Worm (Caenorhabditis elegans): ENCODE results near the gene ceh-7.

Gene ceh-7

DNA sequence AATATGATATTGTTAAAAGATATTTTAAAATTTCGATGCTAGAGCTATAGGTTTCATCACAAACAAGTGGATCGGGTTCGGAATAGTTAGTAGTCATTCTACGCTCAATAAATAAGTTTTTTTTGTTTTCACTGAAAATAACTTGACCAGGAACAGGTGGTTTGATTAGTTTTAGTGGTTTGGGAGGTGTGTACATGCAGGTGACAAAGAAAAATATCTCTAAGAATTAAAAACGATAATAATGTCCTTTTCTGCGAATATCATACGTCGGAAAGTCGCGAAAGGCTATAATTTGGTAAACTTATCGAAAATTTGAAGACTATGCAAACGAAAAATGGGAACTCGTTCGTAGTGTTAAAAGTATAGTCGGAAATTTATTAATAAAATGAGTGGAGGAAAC lies 6.7 kb upstream of the ceh-7 start, which contains the start of gene srg-15:
Gene srg-15 (minus strand): TSS at position 101 of the 400 bp plus-strand sequence.
- TF ChIP-seq nhr-71 (tag; optimal IDR thresholded peaks at IDR 0.05) (peak; percentile 26), lin-35 (GFP tag; optimal IDR thresholded peaks at IDR 0.05) (no peak), rnt-1 (tag; optimal IDR thresholded peaks at IDR 0.05) (no peak), ces-1 (GFP tag; optimal IDR thresholded peaks at IDR 0.05) (no peak), unc-86 (tag; optimal IDR thresholded peaks at IDR 0.05) (no peak), fkh-8 (tag; optimal IDR thresholded peaks at IDR 0.05) (peak; percentile 56), nhr-47 (tag; optimal IDR thresholded peaks at IDR 0.05) (peak; percentile 25)

DNA sequence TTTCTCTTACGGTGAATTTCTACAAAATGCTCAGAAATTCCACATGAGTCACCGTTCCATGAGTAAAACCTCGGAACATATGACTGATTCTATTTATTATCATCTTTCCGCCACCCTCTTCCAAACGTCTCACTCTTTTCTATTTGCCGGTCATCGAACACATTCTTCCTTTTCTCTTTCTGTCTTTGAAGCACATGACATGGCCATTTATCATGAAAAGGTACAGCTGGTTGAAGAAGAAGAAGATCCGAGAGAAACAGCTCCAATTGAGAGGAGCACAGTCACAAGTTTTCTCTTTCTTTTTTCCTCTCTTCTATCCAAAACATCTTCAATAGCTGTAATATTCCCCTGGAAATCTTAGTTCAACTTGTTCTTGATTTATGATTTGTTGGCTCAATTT lies 3.4 kb upstream of the ceh-7 start, which contains the start of gene cup-16:
Gene cup-16 (plus strand): TSS at position 132 of the 400 bp plus-strand sequence.
- no peak for TF ChIP-seq C34B4.2 (tag; optimal IDR thresholded peaks at IDR 0.05)
- no peak for TF ChIP-seq fkh-10 (GFP tag; optimal IDR thresholded peaks at IDR 0.05)
- no peak for TF ChIP-seq nhr-28 (tag; optimal IDR thresholded peaks at IDR 0.05)
- no peak for TF ChIP-seq sptf-1 (tag; optimal IDR thresholded peaks at IDR 0.05)
- TF ChIP-seq nhr-71 (tag; optimal IDR thresholded peaks at IDR 0.05): peak; percentile 79
- TF ChIP-seq efl-3 (GFP tag; optimal IDR thresholded peaks at IDR 0.05): no peak
- no peak for TF ChIP-seq ceh-63 (GFP tag; optimal IDR thresholded peaks at IDR 0.05)
- TF ChIP-seq lsy-2 (tag; optimal IDR thresholded peaks at IDR 0.05): peak; percentile 20 to 50
- no peak for TF ChIP-seq unc-98 (GFP tag; IDR thresholded peaks at IDR 0.05)
- TF ChIP-seq lin-39 (tag; optimal IDR thresholded peaks at IDR 0.05): peak; percentile 65
- no peak for TF ChIP-seq hpl-2 (GFP tag; optimal IDR thresholded peaks at IDR 0.05)
- TF ChIP-seq nhr-20 (tag; optimal IDR thresholded peaks at IDR 0.05): peak; percentile 14
- no peak for TF ChIP-seq vab-15 (tag; optimal IDR thresholded peaks at IDR 0.05)
- TF ChIP-seq ces-1 (GFP tag; optimal IDR thresholded peaks at IDR 0.05): no peak
- no peak for TF ChIP-seq mab-9 (GFP tag; IDR thresholded peaks at IDR 0.05)
- no peak for TF ChIP-seq lin-15B (tag; optimal IDR thresholded peaks at IDR 0.05)
- no peak for TF ChIP-seq zag-1 (tag; optimal IDR thresholded peaks at IDR 0.05)
- TF ChIP-seq rnt-1 (tag; optimal IDR thresholded peaks at IDR 0.05): peak; percentile 78
- no peak for TF ChIP-seq nhr-85 (tag)
- TF ChIP-seq lin-14 (GFP tag; optimal IDR thresholded peaks at IDR 0.05): peak; percentile 80
- TF ChIP-seq hlh-17 (GFP tag; optimal IDR thresholded peaks at IDR 0.05; ENCODE audit: borderline replicate concordance): no peak
- no peak for TF ChIP-seq elt-2 (tag; optimal IDR thresholded peaks at IDR 0.05)
- no peak for TF ChIP-seq blmp-1 (tag; optimal IDR thresholded peaks at IDR 0.05)
- TF ChIP-seq zip-4 (GFP tag; optimal IDR thresholded peaks at IDR 0.05): no peak
- TF ChIP-seq nhr-76 (tag; optimal IDR thresholded peaks at IDR 0.05): no peak
- no peak for TF ChIP-seq pqm-1 (tag; optimal IDR thresholded peaks at IDR 0.05)
- TF ChIP-seq elt-3 (tag; optimal IDR thresholded peaks at IDR 0.05): no peak
- no peak for TF ChIP-seq tlp-1 (tag; optimal IDR thresholded peaks at IDR 0.05)
- no peak for TF ChIP-seq pag-3 (tag; optimal IDR thresholded peaks at IDR 0.05; ENCODE audit: borderline replicate concordance, insufficient read depth)
- no peak for TF ChIP-seq lin-35 (GFP tag; optimal IDR thresholded peaks at IDR 0.05)
- TF ChIP-seq nhr-90 (tag; optimal IDR thresholded peaks at IDR 0.05; ENCODE audit: poor library complexity): no peak
- no peak for TF ChIP-seq skn-1 (tag; optimal IDR thresholded peaks at IDR 0.05)
- TF ChIP-seq egl-13 (tag; optimal IDR thresholded peaks at IDR 0.05): no peak
- no peak for TF ChIP-seq unc-30 (tag; optimal IDR thresholded peaks at IDR 0.05)
- no peak for TF ChIP-seq isw-1 (GFP tag; IDR thresholded peaks at IDR 0.05)
- TF ChIP-seq efl-1 (optimal IDR thresholded peaks at IDR 0.05): no peak
- TF ChIP-seq efl-1 (GFP tag; optimal IDR thresholded peaks at IDR 0.05 in 1 of 2): peak in 1 of 2 experiments; percentile 88
- no peak for TF ChIP-seq nhr-47 (tag; optimal IDR thresholded peaks at IDR 0.05)
- TF ChIP-seq dsc-1 (tag; optimal IDR thresholded peaks at IDR 0.05): no peak
- TF ChIP-seq aha-1 (tag; optimal IDR thresholded peaks at IDR 0.05): no peak
- no peak for TF ChIP-seq nhr-84 (tag; optimal IDR thresholded peaks at IDR 0.05)
- no peak for TF ChIP-seq alr-1 (tag; optimal IDR thresholded peaks at IDR 0.05; ENCODE audit: borderline replicate concordance)
- no peak for TF ChIP-seq lin-13 (GFP tag; optimal IDR thresholded peaks at IDR 0.05)
- no peak for TF ChIP-seq pax-3 (tag; optimal IDR thresholded peaks at IDR 0.05)
- no peak for TF ChIP-seq nhr-12 (tag; optimal IDR thresholded peaks at IDR 0.05)
- no peak for TF ChIP-seq ama-1 (optimal IDR thresholded peaks at IDR 0.05)
- TF ChIP-seq C04F5.9 (tag; optimal IDR thresholded peaks at IDR 0.05): no peak
- TF ChIP-seq ets-5 (GFP tag; IDR thresholded peaks at IDR 0.05): no peak
- TF ChIP-seq ceh-90 (tag; optimal IDR thresholded peaks at IDR 0.05): no peak
